Fruit fly (Drosophila melanogaster): ENCODE data around the gene CG33783.

CG33783 gene

dm6 chr3R:10034995-10035446 is 31.5 kb upstream of the CG33783 start:
- TF ChIP-seq OdsH (GFP tag; optimal IDR thresholded peaks at IDR 0.05) (no peak), Rel (GFP tag; optimal IDR thresholded peaks at IDR 0.05) (no peak), Rel (tag; optimal IDR thresholded peaks at IDR 0.05) (peak; percentile 19), CG9705 (GFP tag; optimal IDR thresholded peaks at IDR 0.05) (no peak)

- TF ChIP-seq brk (GFP tag; optimal IDR thresholded peaks at IDR 0.05) (peak; percentile 47), Hr78 (GFP tag; optimal IDR thresholded peaks at IDR 0.05) (no peak)
Measured at dm6 chr3R:10035765-10036164, 30.8 kb upstream of the CG33783 start.

- TF ChIP-seq dl (GFP tag; optimal IDR thresholded peaks at IDR 0.05; ENCODE audit: insufficient read depth in 1 of 2, partially characterized antibody in 2 of 2) (no peak), Hr83 (GFP tag; optimal IDR thresholded peaks at IDR 0.05; ENCODE audit: poor library complexity, severe bottlenecking) (no peak), sv (GFP tag; optimal IDR thresholded peaks at IDR 0.05) (no peak), Mio (GFP tag; optimal IDR thresholded peaks at IDR 0.05) (no peak), Vsx2 (GFP tag; optimal IDR thresholded peaks at IDR 0.05; ENCODE audit: partially characterized antibody) (no peak), usp (GFP tag; optimal IDR thresholded peaks at IDR 0.05) (no peak), lola (GFP tag; optimal IDR thresholded peaks at IDR 0.05) (no peak), Hnf4 (GFP tag; optimal IDR thresholded peaks at IDR 0.05) (no peak), br (GFP tag; optimal IDR thresholded peaks at IDR 0.05) (no peak), N (GFP tag; optimal IDR thresholded peaks at IDR 0.05) (no peak), Dfd (GFP tag; optimal IDR thresholded peaks at IDR 0.05) (no peak), jim (GFP tag; optimal IDR thresholded peaks at IDR 0.05) (no peak), Sp1 (GFP tag; optimal IDR thresholded peaks at IDR 0.05) (no peak), Rel (GFP tag; optimal IDR thresholded peaks at IDR 0.05) (no peak), Rel (tag; optimal IDR thresholded peaks at IDR 0.05) (no peak), CG9705 (GFP tag; optimal IDR thresholded peaks at IDR 0.05) (no peak), Hr78 (GFP tag; optimal IDR thresholded peaks at IDR 0.05) (no peak), sage (GFP tag; optimal IDR thresholded peaks at IDR 0.05) (no peak), Jra (GFP tag; optimal IDR thresholded peaks at IDR 0.05) (no peak), fru (GFP tag; optimal IDR thresholded peaks at IDR 0.05) (no peak)
Measured at dm6 chr3R:10039188-10039587, 27.4 kb upstream of the CG33783 start.

dm6 chr3R:10040505-10040904 is 26.1 kb upstream of the CG33783 start:
- TF ChIP-seq Hr83 (GFP tag; optimal IDR thresholded peaks at IDR 0.05; ENCODE audit: poor library complexity, severe bottlenecking) (no peak), Rel (GFP tag; optimal IDR thresholded peaks at IDR 0.05) (no peak), Rel (tag; optimal IDR thresholded peaks at IDR 0.05) (peak; percentile 88)

dm6 chr3R:10042024-10042663 is 24.4 kb upstream of the CG33783 start:
- peak; percentile 53 for TF ChIP-seq psq (GFP tag; optimal IDR thresholded peaks at IDR 0.05)
- TF ChIP-seq CrebA (GFP tag; optimal IDR thresholded peaks at IDR 0.05; ENCODE audit: borderline replicate concordance), result no peak

dm6 chr3R:10042664-10043372 is 23.8 kb upstream of the CG33783 start, which contains the start of the genes Mical and CG3909:
Mical (minus strand) TSS chr3R:10042895.
CG3909 (plus strand) TSS chr3R:10043270.
- TF ChIP-seq HLH106 (tag; optimal IDR thresholded peaks at IDR 0.05) (peak; percentile 89), Vsx2 (GFP tag; optimal IDR thresholded peaks at IDR 0.05; ENCODE audit: partially characterized antibody) (peak; percentile 94), Hr83 (GFP tag; optimal IDR thresholded peaks at IDR 0.05; ENCODE audit: poor library complexity, severe bottlenecking) (peak; percentile 51), OdsH (GFP tag; optimal IDR thresholded peaks at IDR 0.05) (peak; percentile 68), foxo (GFP tag; optimal IDR thresholded peaks at IDR 0.05) (peak in 1 of 2 experiments; percentile 87), dl (GFP tag; optimal IDR thresholded peaks at IDR 0.05; ENCODE audit: insufficient read depth in 1 of 2, partially characterized antibody in 2 of 2) (no peak), sage (GFP tag; optimal IDR thresholded peaks at IDR 0.05) (peak; percentile 15), Rel (GFP tag; optimal IDR thresholded peaks at IDR 0.05) (no peak), Rel (tag; optimal IDR thresholded peaks at IDR 0.05) (peak; percentile 77), Sp1 (GFP tag; optimal IDR thresholded peaks at IDR 0.05) (peak; percentile 86), ey (GFP tag; optimal IDR thresholded peaks at IDR 0.05) (peak; percentile 52), Hnf4 (GFP tag; optimal IDR thresholded peaks at IDR 0.05) (peak; percentile 82), GATAd (GFP tag; optimal IDR thresholded peaks at IDR 0.05) (no peak), jim (GFP tag; optimal IDR thresholded peaks at IDR 0.05) (peak; percentile 25), rgr (GFP tag; optimal IDR thresholded peaks at IDR 0.05) (peak; percentile 69), Abd-B (GFP tag; optimal IDR thresholded peaks at IDR 0.05) (no peak), fru (GFP tag; optimal IDR thresholded peaks at IDR 0.05) (peak; percentile 67), N (GFP tag; optimal IDR thresholded peaks at IDR 0.05) (no peak), br (GFP tag; optimal IDR thresholded peaks at IDR 0.05) (peak; percentile 15), Hr78 (GFP tag; optimal IDR thresholded peaks at IDR 0.05) (no peak), Dif (GFP tag; optimal IDR thresholded peaks at IDR 0.05; ENCODE audit: partially characterized antibody) (peak; percentile 59), tai (GFP tag; optimal IDR thresholded peaks at IDR 0.05) (no peak), CG32264 (GFP tag; optimal IDR thresholded peaks at IDR 0.05) (no peak), Jra (GFP tag; optimal IDR thresholded peaks at IDR 0.05) (peak; percentile 16), Myc (optimal IDR thresholded peaks at IDR 0.05) (no peak), h (GFP tag; optimal IDR thresholded peaks at IDR 0.05) (peak; percentile 71), woc (GFP tag; optimal IDR thresholded peaks at IDR 0.05) (peak; percentile 60)

Data from whole organism, wandering third instar larva.